Fruit fly (Drosophila melanogaster) whole organism, embryonic: ENCODE measurements around the gene APC4.

Experiments
- Awh ChIP-seq: fragments of 200-800 bp; sonication (Bioruptor generic); IDR thresholded peaks from 2 replicates; pipeline ENCODE4, ENCODE4 v1.3.6; 2022; ENCODE audit warnings: missing biosample characterization, missing genetic modification characterization
- CG18764 ChIP-seq: fragments of 200-800 bp; sonication (Bioruptor generic); optimal IDR thresholded peaks from 3 replicates; lab custom pipeline; 2016; ENCODE audit warnings: missing biosample characterization, missing genetic modification characterization
- CG2875 ChIP-seq: fragments of 200-800 bp; sonication (Bioruptor generic); optimal IDR thresholded peaks from 2 replicates; lab custom pipeline; 2017; ENCODE audit warnings: missing biosample characterization, mild to moderate bottlenecking, missing genetic modification characterization, missing genetic modification reagents
- CG3065 ChIP-seq: fragments of 200-800 bp; sonication (Bioruptor generic); optimal IDR thresholded peaks from 2 replicates; lab custom pipeline; 2016; ENCODE audit warnings: missing biosample characterization, missing genetic modification characterization
- Deaf1 ChIP-seq: fragments of 200-800 bp; optimal IDR thresholded peaks from 3 replicates; lab custom pipeline; 2019; ENCODE audit warnings: missing biosample characterization, mild to moderate bottlenecking, missing genetic modification characterization, moderate library complexity
- NfI ChIP-seq: fragments of 200-800 bp; sonication (Bioruptor generic); optimal IDR thresholded peaks from 3 replicates; lab custom pipeline; 2018; ENCODE audit warnings: missing biosample characterization, mild to moderate bottlenecking, missing genetic modification characterization, moderate library complexity
- crp ChIP-seq, 2 experiments: fragments of 200-800 bp; sonication (Bioruptor generic); optimal IDR thresholded peaks; 2 replicates in 1 of 2; 3 replicates in 1 of 2; lab custom pipeline; 2017; ENCODE audit warnings: missing biosample characterization in 2 of 2, missing genetic modification characterization in 2 of 2, mild to moderate bottlenecking in 1 of 2, moderate library complexity in 1 of 2
- prd ChIP-seq, 3 experiments: fragments of >200 bp in 2 of 3; fragments of 200-800 bp in 1 of 3; sonication (Bioruptor generic) in 1 of 3; optimal IDR thresholded peaks in 2 of 3; IDR thresholded peaks in 1 of 3; 2 replicates in 2 of 3; 3 replicates in 1 of 3; pipeline versions ENCODE4 v1.3.6 to Lab custom; 2017 to 2022; ENCODE audit warnings: missing biosample characterization in 1 of 3, missing genetic modification characterization in 1 of 3
- sisA ChIP-seq: fragments of 200-800 bp; sonication (Bioruptor generic); IDR thresholded peaks from 2 replicates; pipeline ENCODE4 v1.3.6; 2022; ENCODE audit warnings: missing biosample characterization, missing genetic modification characterization

- peak; percentile 10 for TF ChIP-seq NfI
- TF ChIP-seq crp (GFP tag; optimal IDR thresholded peaks at IDR 0.05; lab: Kevin White, UChicago): peak in 1 of 2 experiments; percentile 4
- no peak for TF ChIP-seq prd (optimal IDR thresholded peaks at IDR 0.05; lab: Kevin White, UChicago)
- peak; percentile 59; the same call in 2 of the 3 replicates for TF ChIP-seq prd (GFP tag; IDR thresholded peaks at IDR 0.05; lab: Robert Waterston, UW)
- peak; percentile 70 for TF ChIP-seq CG2875 (GFP tag; lab: Kevin White, UChicago)
- peak; percentile 17 for TF ChIP-seq CG3065 (GFP tag; lab: Kevin White, UChicago)
- TF ChIP-seq Deaf1: peak; percentile 23
- peak; percentile 40; the same call in 1 of the 2 replicates for TF ChIP-seq sisA (GFP tag; lab: Robert Waterston, UW)
- no peak for TF ChIP-seq CG18764
- peak; percentile 31; the same call in 1 of the 2 replicates for TF ChIP-seq Awh (GFP tag; lab: Robert Waterston, UW)
These were observed 34.9 kb upstream of the APC4 start for dm6 chrX:9047725-9048384.
